Fruit fly (Drosophila melanogaster): ENCODE measurements around the gene TwdlD.

Gene TwdlD

DNA sequence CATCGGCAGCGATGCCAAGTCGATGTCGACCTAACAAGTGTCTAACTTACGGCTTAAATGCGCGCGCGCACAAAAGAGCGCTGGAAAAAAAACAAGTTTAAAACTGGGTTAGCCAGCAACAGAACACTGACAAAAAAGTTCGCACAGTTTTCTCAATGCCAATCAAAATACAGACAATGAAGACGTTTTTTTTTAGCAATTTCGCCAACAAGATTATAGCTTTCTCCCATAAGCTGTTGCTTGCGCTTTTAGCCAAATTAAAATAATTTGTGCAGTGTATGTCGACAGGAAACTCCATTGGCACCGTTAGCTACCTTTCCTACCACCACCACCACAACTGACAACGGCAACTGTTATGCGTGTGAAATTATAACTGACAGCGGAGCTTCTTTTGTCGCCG is 14.8 kb downstream of the TwdlD start:
- TF ChIP-seq sv (GFP tag; optimal IDR thresholded peaks at IDR 0.05) (peak; percentile 26), brk (GFP tag; optimal IDR thresholded peaks at IDR 0.05) (no peak), foxo (GFP tag; optimal IDR thresholded peaks at IDR 0.05) (peak in 1 of 2 experiments; percentile 12)

DNA sequence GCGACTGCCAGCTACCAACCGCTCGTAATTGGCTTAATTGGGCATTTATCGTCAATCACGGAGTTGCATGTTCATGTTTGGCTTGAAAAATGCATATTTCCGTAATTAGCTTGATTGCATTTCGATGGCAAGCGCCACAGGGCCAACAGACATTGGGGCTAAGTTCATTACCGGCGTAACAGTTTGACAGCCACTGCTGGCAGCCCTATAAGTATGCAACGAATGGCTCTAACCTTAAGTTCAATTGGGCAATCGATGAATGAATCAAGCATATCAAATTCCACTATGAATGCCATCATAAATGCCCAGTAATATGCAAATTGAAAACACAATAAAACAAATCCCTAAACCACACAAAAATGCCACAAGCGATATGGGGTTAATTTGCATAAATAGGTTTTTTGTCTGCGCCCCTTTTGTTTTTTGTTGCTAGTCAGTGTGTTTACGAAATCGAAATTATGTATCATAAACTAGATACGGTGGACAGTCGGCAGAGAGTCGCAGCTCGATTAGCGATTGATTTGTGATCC is 15.7 kb downstream of the TwdlD start:
- TF ChIP-seq Myc (optimal IDR thresholded peaks at IDR 0.05) (peak; percentile 44), Dfd (GFP tag; optimal IDR thresholded peaks at IDR 0.05) (no peak), psq (GFP tag; optimal IDR thresholded peaks at IDR 0.05) (no peak), woc (GFP tag; optimal IDR thresholded peaks at IDR 0.05) (no peak), GATAd (GFP tag; optimal IDR thresholded peaks at IDR 0.05) (no peak), usp (GFP tag; optimal IDR thresholded peaks at IDR 0.05) (no peak)

DNA sequence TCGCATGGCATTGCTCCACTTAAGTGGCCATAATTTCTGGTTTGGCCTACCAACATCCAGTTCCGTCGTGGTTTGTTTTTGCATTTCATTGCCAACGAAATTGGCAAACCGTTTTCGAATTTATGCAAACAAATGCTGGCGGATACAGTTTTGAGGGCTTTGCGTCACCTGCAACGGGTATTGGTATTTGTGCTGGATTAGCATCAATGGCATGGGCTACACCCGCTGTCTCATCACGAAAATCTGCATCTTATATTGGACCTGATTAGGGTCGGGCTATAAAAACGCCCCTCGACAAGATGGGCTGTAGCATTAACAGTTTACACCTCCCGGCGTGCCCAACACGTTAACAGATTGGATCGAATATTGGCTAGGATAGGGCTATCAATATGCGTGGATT is 16.3 kb downstream of the TwdlD start, which contains the start of gene Tb:
TSS of gene Tb (plus strand) at position 301 of the 400 bp plus-strand sequence.
- no peak for TF ChIP-seq CG9705 (GFP tag; optimal IDR thresholded peaks at IDR 0.05)
- TF ChIP-seq Myc (optimal IDR thresholded peaks at IDR 0.05) = no peak
- TF ChIP-seq Hr78 (GFP tag; optimal IDR thresholded peaks at IDR 0.05) = no peak
- no peak for TF ChIP-seq Dif (GFP tag; optimal IDR thresholded peaks at IDR 0.05; ENCODE audit: partially characterized antibody)
- TF ChIP-seq CG32264 (GFP tag; optimal IDR thresholded peaks at IDR 0.05) = no peak
- TF ChIP-seq GATAd (GFP tag; optimal IDR thresholded peaks at IDR 0.05) = no peak
- TF ChIP-seq HLH106 (tag; optimal IDR thresholded peaks at IDR 0.05) = no peak
- TF ChIP-seq sage (GFP tag; optimal IDR thresholded peaks at IDR 0.05) = no peak
- no peak for TF ChIP-seq br (GFP tag; optimal IDR thresholded peaks at IDR 0.05)
- no peak for TF ChIP-seq woc (GFP tag; optimal IDR thresholded peaks at IDR 0.05)
- TF ChIP-seq Rel (GFP tag; optimal IDR thresholded peaks at IDR 0.05) = no peak
- TF ChIP-seq Rel (tag; optimal IDR thresholded peaks at IDR 0.05) = no peak
- TF ChIP-seq fru (GFP tag; optimal IDR thresholded peaks at IDR 0.05) = no peak
- TF ChIP-seq jim (GFP tag; optimal IDR thresholded peaks at IDR 0.05) = no peak
- TF ChIP-seq sv (GFP tag; optimal IDR thresholded peaks at IDR 0.05) = no peak
- TF ChIP-seq dmrt93B (GFP tag; optimal IDR thresholded peaks at IDR 0.05) = no peak
- TF ChIP-seq pan (optimal IDR thresholded peaks at IDR 0.05) = no peak

DNA sequence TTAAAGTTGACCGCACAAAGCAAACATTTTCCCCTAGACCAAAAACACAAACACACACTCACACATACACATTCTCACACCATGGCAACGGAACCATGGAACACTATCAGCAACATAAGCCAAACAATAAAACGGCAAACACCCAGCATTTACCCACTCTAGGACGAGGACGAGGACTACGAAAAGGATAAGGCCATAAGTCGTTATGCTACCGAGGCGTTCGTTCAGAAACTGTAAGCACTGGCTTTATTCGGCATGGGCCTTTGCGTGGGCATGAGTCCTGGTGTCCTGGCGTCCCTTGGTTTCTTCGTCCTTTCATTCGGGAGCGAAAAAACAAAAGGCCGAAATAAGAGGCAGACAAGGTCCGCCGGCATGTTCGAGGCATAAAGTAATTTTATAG is 30.5 kb downstream of the TwdlD start:
- TF ChIP-seq fru (GFP tag; optimal IDR thresholded peaks at IDR 0.05) (no peak), usp (GFP tag; optimal IDR thresholded peaks at IDR 0.05) (no peak), OdsH (GFP tag; optimal IDR thresholded peaks at IDR 0.05) (no peak), dl (GFP tag; optimal IDR thresholded peaks at IDR 0.05; ENCODE audit: insufficient read depth in 1 of 2, partially characterized antibody in 2 of 2) (no peak), Vsx2 (GFP tag; optimal IDR thresholded peaks at IDR 0.05; ENCODE audit: partially characterized antibody) (no peak), dsf (GFP tag; optimal IDR thresholded peaks at IDR 0.05; ENCODE audit: borderline replicate concordance) (no peak), Hnf4 (GFP tag; optimal IDR thresholded peaks at IDR 0.05) (no peak), lola (GFP tag; optimal IDR thresholded peaks at IDR 0.05) (no peak), rgr (GFP tag; optimal IDR thresholded peaks at IDR 0.05) (no peak), br (GFP tag; optimal IDR thresholded peaks at IDR 0.05) (no peak), sv (GFP tag; optimal IDR thresholded peaks at IDR 0.05) (no peak), Hr83 (GFP tag; optimal IDR thresholded peaks at IDR 0.05; ENCODE audit: poor library complexity, severe bottlenecking) (no peak), Myc (optimal IDR thresholded peaks at IDR 0.05) (no peak)

DNA sequence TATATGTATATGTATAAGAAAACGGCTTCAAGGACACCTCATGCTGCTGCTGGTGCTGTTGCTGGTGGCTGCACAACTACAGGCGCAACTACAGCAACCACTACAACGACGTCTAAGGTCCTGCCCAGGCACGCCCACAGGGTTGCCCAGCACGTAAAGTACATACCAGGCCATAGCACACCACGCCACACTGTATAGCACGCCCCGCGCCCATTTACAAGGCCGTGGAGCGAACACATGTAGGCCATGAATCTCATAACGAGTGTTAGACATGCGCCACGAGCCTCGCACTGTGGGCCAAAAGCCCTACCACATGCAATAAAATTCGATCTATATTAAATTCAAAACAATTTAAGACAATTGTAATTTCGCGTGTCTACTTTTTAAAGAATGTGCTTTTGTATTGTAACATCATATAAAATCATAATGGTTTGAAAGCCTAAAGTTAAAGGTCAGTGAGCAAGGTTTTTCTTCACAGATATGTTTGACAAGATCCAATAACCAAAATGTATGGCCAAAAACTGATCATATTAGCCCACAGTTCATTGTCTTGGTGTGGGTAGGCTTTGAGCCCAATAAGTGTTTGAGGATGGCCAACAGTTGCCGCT is 31.8 kb downstream of the TwdlD start:
- TF ChIP-seq fru (GFP tag; optimal IDR thresholded peaks at IDR 0.05) (no peak), Myc (optimal IDR thresholded peaks at IDR 0.05) (no peak), rgr (GFP tag; optimal IDR thresholded peaks at IDR 0.05) (no peak), foxo (GFP tag; optimal IDR thresholded peaks at IDR 0.05) (no peak), ey (GFP tag; optimal IDR thresholded peaks at IDR 0.05) (no peak), Sp1 (GFP tag; optimal IDR thresholded peaks at IDR 0.05) (no peak), CrebA (GFP tag; optimal IDR thresholded peaks at IDR 0.05; ENCODE audit: borderline replicate concordance) (no peak), HLH106 (tag; optimal IDR thresholded peaks at IDR 0.05) (no peak), Hnf4 (GFP tag; optimal IDR thresholded peaks at IDR 0.05) (no peak), OdsH (GFP tag; optimal IDR thresholded peaks at IDR 0.05) (no peak), lola (GFP tag; optimal IDR thresholded peaks at IDR 0.05) (no peak)
